Fruit fly (Drosophila melanogaster) whole organism, pupa: ENCODE results near the gene CG14770.

Source experiments
- CG10348 ChIP-seq: fragments of 200-800 bp; sonication (Bioruptor generic); IDR thresholded peaks from 2 replicates; pipeline ENCODE4 v1.3.6; 2022; ENCODE audit warnings: missing biosample characterization, missing genetic modification characterization
- CG15710 ChIP-seq: fragments of 200-800 bp; sonication (Bioruptor generic); optimal IDR thresholded peaks from 2 replicates; lab custom pipeline; 2018; ENCODE audit warnings: missing biosample characterization, mild to moderate bottlenecking, missing genetic modification characterization, moderate library complexity
- CG32121 ChIP-seq: fragments of 200-800 bp; sonication (Bioruptor generic); IDR thresholded peaks from 2 replicates; pipeline ENCODE4 v1.3.6; 2022; ENCODE audit warnings: missing biosample characterization, missing genetic modification characterization
- CG4496 ChIP-seq: fragments of 200-800 bp; sonication (Bioruptor generic); IDR thresholded peaks from 3 replicates; pipeline ENCODE4 v1.3.6; 2022; ENCODE audit warnings: missing biosample characterization, missing genetic modification characterization
- CG8159 ChIP-seq: fragments of 200-800 bp; sonication (Bioruptor generic); optimal IDR thresholded peaks from 3 replicates; lab custom pipeline; 2018; ENCODE audit warnings: missing biosample characterization, mild to moderate bottlenecking, missing genetic modification characterization, moderate library complexity
- CG8301 ChIP-seq: fragments of 200-800 bp; sonication (Bioruptor generic); optimal IDR thresholded peaks from 2 replicates; lab custom pipeline; 2018; ENCODE audit warnings: missing biosample characterization, mild to moderate bottlenecking, missing genetic modification characterization
- CG9948 ChIP-seq: fragments of 200-800 bp; sonication (Bioruptor generic); optimal IDR thresholded peaks from 2 replicates; lab custom pipeline; 2018; ENCODE audit warnings: missing biosample characterization, mild to moderate bottlenecking, missing genetic modification characterization, moderate library complexity
- D1 ChIP-seq: fragments of 200-800 bp; sonication (Bioruptor generic); optimal IDR thresholded peaks from 2 replicates; lab custom pipeline; 2018; ENCODE audit warnings: missing biosample characterization, mild to moderate bottlenecking, missing genetic modification characterization, moderate library complexity
- EcR ChIP-seq: fragments of 200-800 bp; sonication (Bioruptor generic); optimal IDR thresholded peaks from 3 replicates; lab custom pipeline; 2019; ENCODE audit warnings: missing biosample characterization, missing genetic modification characterization, mild to moderate bottlenecking, moderate library complexity, missing genetic modification reagents
- Ets98B ChIP-seq: fragments of 200-800 bp; sonication (Bioruptor generic); IDR thresholded peaks from 2 replicates; pipeline ENCODE4 v1.3.6; 2022; ENCODE audit warnings: missing biosample characterization, missing genetic modification characterization
- Pif1A ChIP-seq: fragments of 200-800 bp; sonication (Bioruptor generic); optimal IDR thresholded peaks from 3 replicates; lab custom pipeline; 2016; ENCODE audit warnings: missing biosample characterization, missing genetic modification characterization
- fd96Ca ChIP-seq: fragments of 200-800 bp; sonication (Bioruptor generic); IDR thresholded peaks from 3 replicates; pipeline ENCODE4 v1.3.6; 2022; ENCODE audit warnings: missing biosample characterization, missing genetic modification characterization
- gl ChIP-seq: fragments of 200-800 bp; sonication (Bioruptor generic); optimal IDR thresholded peaks from 2 replicates; lab custom pipeline; 2018; ENCODE audit warnings: missing biosample characterization, mild to moderate bottlenecking, missing genetic modification characterization
- rn ChIP-seq: fragments of 200-800 bp; sonication (Bioruptor generic); IDR thresholded peaks from 2 replicates; pipeline ENCODE4 v1.3.6; 2022; ENCODE audit warnings: missing biosample characterization, missing genetic modification characterization

- no peak for TF ChIP-seq CG8301
- TF ChIP-seq rn (GFP tag; lab: Robert Waterston, UW), result no peak
- no peak for TF ChIP-seq gl (tag; lab: Kevin White, UChicago)
- no peak for TF ChIP-seq fd96Ca (GFP tag; lab: Robert Waterston, UW)
- no peak for TF ChIP-seq D1 (tag; lab: Kevin White, UChicago)
- TF ChIP-seq Ets98B (GFP tag; lab: Robert Waterston, UW), result no peak
- no peak for TF ChIP-seq EcR (GFP tag; lab: Kevin White, UChicago)
- no peak for TF ChIP-seq CG10348
- no peak for TF ChIP-seq CG8159
- no peak for TF ChIP-seq CG32121 (GFP tag; lab: Robert Waterston, UW)
- no peak for TF ChIP-seq Pif1A (GFP tag; lab: Kevin White, UChicago)
- TF ChIP-seq CG15710 (tag; lab: Kevin White, UChicago), result no peak
- no peak for TF ChIP-seq CG4496 (GFP tag; lab: Robert Waterston, UW)
- no peak for TF ChIP-seq CG9948 (tag; lab: Kevin White, UChicago)
These were observed 36.0 kb downstream of the CG14770 start for dm6 chrX:1405012-1405411.
